Worm (Caenorhabditis elegans) whole organism, mixed stage, embryonic: ENCODE results near the gene glp-1.

Experiments
- bed-3 ChIP-seq: fragments of 200-800 bp; sonication (Bioruptor generic); optimal IDR thresholded peaks from 3 replicates; lab custom pipeline; 2018; ENCODE audit warnings: mild to moderate bottlenecking, missing genetic modification characterization, moderate library complexity, missing compliant biosample characterization
- blmp-1 ChIP-seq: fragments of 150-350 bp; optimal IDR thresholded peaks from 2 replicates; lab custom pipeline; 2014; ENCODE audit warnings: missing biosample characterization, missing genetic modification characterization
- ceh-39 ChIP-seq: fragments of 150-350 bp; optimal IDR thresholded peaks from 2 replicates; lab custom pipeline; 2014; ENCODE audit warnings: missing biosample characterization, missing genetic modification characterization
- ces-1 ChIP-seq: fragments of 150-350 bp; optimal IDR thresholded peaks from 2 replicates; lab custom pipeline; 2014; ENCODE audit warnings: missing biosample characterization, missing genetic modification reagents, missing genetic modification characterization
- cnd-1 ChIP-seq: fragments of 200-800 bp; sonication (Bioruptor generic); optimal IDR thresholded peaks from 2 replicates; lab custom pipeline; 2018; ENCODE audit warnings: mild to moderate bottlenecking, missing genetic modification characterization, missing compliant biosample characterization
- drap-1 ChIP-seq: fragments of 200-800 bp; sonication (Bioruptor generic); optimal IDR thresholded peaks from 3 replicates; lab custom pipeline; 2018; ENCODE audit warnings: mild to moderate bottlenecking, missing genetic modification characterization, missing compliant biosample characterization
- elt-1 ChIP-seq: sonication (generic microtip); optimal IDR thresholded peaks from 2 replicates; lab custom pipeline; 2017; ENCODE audit warnings: missing genetic modification characterization, mild to moderate bottlenecking, missing compliant biosample characterization, antibody characterized with exemption, moderate library complexity, borderline replicate concordance; ENCODE audit not compliant: insufficient read depth
- elt-3 ChIP-seq: fragments of 150-350 bp; optimal IDR thresholded peaks from 2 replicates; lab custom pipeline; 2014; ENCODE audit warnings: missing biosample characterization, missing genetic modification characterization
- flh-1 ChIP-seq: fragments of 200-800 bp; sonication (Bioruptor generic); optimal IDR thresholded peaks from 2 replicates; lab custom pipeline; 2018; ENCODE audit warnings: mild to moderate bottlenecking, missing genetic modification characterization, moderate library complexity, missing compliant biosample characterization
- hlh-1 ChIP-seq: fragments of 150-350 bp; optimal IDR thresholded peaks from 2 replicates; lab custom pipeline; 2014; ENCODE audit warnings: missing biosample characterization, missing genetic modification reagents, missing genetic modification characterization
- lin-13 ChIP-seq: fragments of 150-350 bp; optimal IDR thresholded peaks from 2 replicates; lab custom pipeline; 2014; ENCODE audit warnings: missing biosample characterization, missing genetic modification characterization
- lin-32 ChIP-seq: fragments of 200-800 bp; sonication (Bioruptor generic); optimal IDR thresholded peaks from 2 replicates; lab custom pipeline; 2018; ENCODE audit warnings: mild to moderate bottlenecking, missing genetic modification characterization, missing compliant biosample characterization
- lsy-2 ChIP-seq: fragments of 150-350 bp; optimal IDR thresholded peaks from 2 replicates; lab custom pipeline; 2014; ENCODE audit warnings: missing biosample characterization, missing genetic modification characterization
- mab-5 ChIP-seq: fragments of 150-350 bp; optimal IDR thresholded peaks from 2 replicates; lab custom pipeline; 2014; ENCODE audit warnings: missing biosample characterization, missing genetic modification characterization
- mep-1 ChIP-seq: fragments of 150-350 bp; optimal IDR thresholded peaks from 2 replicates; lab custom pipeline; 2017; ENCODE audit warnings: missing biosample characterization, missing genetic modification reagents, missing genetic modification characterization, inconsistent platforms
- mls-2 ChIP-seq: sonication (generic microtip); optimal IDR thresholded peaks from 2 replicates; lab custom pipeline; 2016; ENCODE audit warnings: mild to moderate bottlenecking, missing genetic modification characterization, moderate library complexity, missing compliant biosample characterization
- nhr-12 ChIP-seq: fragments of 150-350 bp; optimal IDR thresholded peaks from 2 replicates; lab custom pipeline; 2014; ENCODE audit warnings: missing biosample characterization, missing genetic modification characterization
- nhr-28 ChIP-seq: fragments of 150-350 bp; optimal IDR thresholded peaks from 2 replicates; lab custom pipeline; 2014; ENCODE audit warnings: missing biosample characterization, missing genetic modification characterization
- nhr-76 ChIP-seq: sonication (generic microtip); optimal IDR thresholded peaks from 2 replicates; lab custom pipeline; 2017; ENCODE audit warnings: missing biosample characterization, missing genetic modification characterization
- pha-4 ChIP-seq: fragments of 150-350 bp; optimal IDR thresholded peaks from 2 replicates; lab custom pipeline; 2018; ENCODE audit warnings: missing biosample characterization, missing genetic modification reagents, missing genetic modification characterization
- snpc-4 ChIP-seq: fragments of 150-350 bp; optimal IDR thresholded peaks from 2 replicates; lab custom pipeline; 2014; ENCODE audit warnings: missing biosample characterization, missing genetic modification characterization
- sptf-1 ChIP-seq: sonication (generic microtip); optimal IDR thresholded peaks from 2 replicates; lab custom pipeline; 2017; ENCODE audit warnings: mild to moderate bottlenecking, missing genetic modification characterization, moderate library complexity, missing compliant biosample characterization
- tbx-8 ChIP-seq: fragments of 200-800 bp; sonication (Bioruptor generic); optimal IDR thresholded peaks from 2 replicates; lab custom pipeline; 2018; ENCODE audit warnings: mild to moderate bottlenecking, missing genetic modification characterization, moderate library complexity, missing compliant biosample characterization
- unc-120 ChIP-seq: sonication (generic microtip); optimal IDR thresholded peaks from 2 replicates; lab custom pipeline; 2017; ENCODE audit warnings: missing genetic modification characterization, missing compliant biosample characterization; ENCODE audit not compliant: poor library complexity, severe bottlenecking
- unc-39 ChIP-seq: fragments of 150-350 bp; optimal IDR thresholded peaks from 2 replicates; lab custom pipeline; 2014; ENCODE audit warnings: missing biosample characterization, missing genetic modification characterization
- unc-62 ChIP-seq: fragments of 150-350 bp; optimal IDR thresholded peaks from 2 replicates; lab custom pipeline; 2014; ENCODE audit warnings: missing biosample characterization, missing genetic modification reagents, missing genetic modification characterization
- zip-8 ChIP-seq: fragments of 150-350 bp; optimal IDR thresholded peaks from 2 replicates; lab custom pipeline; 2014; ENCODE audit warnings: missing biosample characterization, missing genetic modification characterization
- ztf-11 ChIP-seq: fragments of 150-350 bp; optimal IDR thresholded peaks from 2 replicates; lab custom pipeline; 2014; ENCODE audit warnings: missing biosample characterization, missing genetic modification characterization

Gene glp-1

ce11 chrIII:9053740-9054252, 38.2 kb upstream of the glp-1 start, which contains the start of gene R107.5 (continued):
- TF ChIP-seq flh-1 (GFP tag; lab: Kevin White, UChicago) (no peak), drap-1 (GFP tag; lab: Kevin White, UChicago) (peak; percentile 56), ceh-39 (tag; lab: Kevin White, UChicago) (peak; percentile 92), nhr-76 (tag; lab: Kevin White, UChicago) (no peak), pha-4 (tag; lab: Kevin White, UChicago) (peak; percentile 97), ces-1 (GFP tag; lab: Kevin White, UChicago) (peak; percentile 74)

DNA sequence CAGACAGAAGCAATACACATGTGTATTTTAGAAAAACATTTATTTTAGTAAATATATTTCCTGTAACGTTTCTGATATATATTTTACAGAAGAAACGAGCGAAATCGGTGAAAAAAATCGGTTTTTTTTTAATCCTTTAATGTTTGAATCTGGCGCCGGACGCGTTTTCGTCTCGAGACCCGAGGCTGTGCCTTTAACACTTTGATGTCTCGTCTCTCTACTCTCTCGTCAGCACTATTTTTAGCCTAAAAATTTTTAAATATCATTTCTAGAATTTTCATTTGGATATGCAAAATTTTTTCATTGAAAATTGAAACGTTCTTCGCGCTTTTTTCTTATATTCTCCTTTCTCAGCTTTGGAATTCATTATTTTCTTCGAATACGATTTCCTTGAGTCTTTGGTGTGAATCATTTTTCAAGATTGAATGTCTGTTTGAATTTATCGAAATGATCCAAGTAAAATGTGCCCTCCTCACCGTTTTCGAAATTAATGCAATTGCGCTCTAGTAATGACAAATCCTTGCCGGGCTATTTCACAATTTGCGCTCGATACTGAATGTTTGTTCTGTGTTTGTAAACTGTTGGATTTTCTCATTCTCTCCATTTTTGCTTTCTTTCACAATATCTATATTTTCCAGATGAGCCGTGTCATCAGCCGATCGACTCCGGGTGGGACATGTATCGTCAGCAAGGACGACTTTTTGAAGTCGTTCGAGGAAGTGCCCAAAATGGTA, 37.5 kb upstream of the glp-1 start, which contains the start of gene cls-2:
Gene cls-2 (plus strand): TSS at position 635 of the 734 bp plus-strand sequence.
- TF ChIP-seq mep-1 (tag; lab: Kevin White, UChicago), result peak; percentile 7
- TF ChIP-seq ceh-39 (tag; lab: Kevin White, UChicago), result no peak
- no peak for TF ChIP-seq flh-1 (GFP tag; lab: Kevin White, UChicago)
- no peak for TF ChIP-seq mab-5 (tag; lab: Kevin White, UChicago)
- peak; percentile 10 for TF ChIP-seq unc-120 (tag; lab: Kevin White, UChicago)
- no peak for TF ChIP-seq hlh-1 (tag; lab: Kevin White, UChicago)
- no peak for TF ChIP-seq bed-3
- no peak for TF ChIP-seq mls-2

DNA sequence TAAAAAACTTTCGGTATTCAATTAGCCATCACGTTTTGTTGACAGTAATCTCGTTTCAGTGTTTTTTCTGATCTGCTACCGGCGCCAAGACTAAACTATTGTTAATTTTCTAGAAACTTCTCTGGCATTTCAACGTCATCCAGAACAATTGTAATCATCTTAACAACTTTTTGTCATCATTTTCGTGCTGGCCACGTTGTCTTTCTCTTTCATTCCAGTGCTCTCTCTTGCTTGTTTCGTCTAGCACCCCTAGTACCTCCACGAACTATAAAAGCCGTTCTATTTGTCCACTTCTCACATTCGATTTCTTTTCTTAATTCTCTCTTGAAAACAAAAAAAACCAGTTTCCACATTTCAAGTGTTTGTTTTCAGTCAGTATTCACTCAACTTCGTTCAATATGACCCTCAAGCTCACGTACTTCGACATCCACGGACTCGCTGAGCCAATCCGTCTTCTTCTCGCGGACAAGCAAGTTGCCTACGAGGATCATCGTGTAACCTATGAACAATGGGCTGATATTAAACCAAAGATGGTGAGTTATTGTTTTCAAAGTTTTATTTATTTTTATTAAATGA, 33.0 kb upstream of the glp-1 start, which contains the start of gene gst-1:
Gene gst-1 (plus strand): TSS at position 373 of the 576 bp plus-strand sequence.
- TF ChIP-seq mab-5 (tag; lab: Kevin White, UChicago) (no peak), ztf-11 (tag; lab: Kevin White, UChicago) (no peak), mls-2 (no peak), flh-1 (GFP tag; lab: Kevin White, UChicago) (no peak), drap-1 (GFP tag; lab: Kevin White, UChicago) (no peak), cnd-1 (tag; lab: Kevin White, UChicago) (no peak), elt-3 (tag; lab: Kevin White, UChicago) (no peak), unc-39 (tag; lab: Kevin White, UChicago) (no peak), lin-32 (GFP tag; lab: Kevin White, UChicago) (no peak), pha-4 (tag; lab: Kevin White, UChicago) (no peak), lsy-2 (tag; lab: Kevin White, UChicago) (no peak), unc-62 (GFP tag; lab: Kevin White, UChicago) (no peak)

DNA sequence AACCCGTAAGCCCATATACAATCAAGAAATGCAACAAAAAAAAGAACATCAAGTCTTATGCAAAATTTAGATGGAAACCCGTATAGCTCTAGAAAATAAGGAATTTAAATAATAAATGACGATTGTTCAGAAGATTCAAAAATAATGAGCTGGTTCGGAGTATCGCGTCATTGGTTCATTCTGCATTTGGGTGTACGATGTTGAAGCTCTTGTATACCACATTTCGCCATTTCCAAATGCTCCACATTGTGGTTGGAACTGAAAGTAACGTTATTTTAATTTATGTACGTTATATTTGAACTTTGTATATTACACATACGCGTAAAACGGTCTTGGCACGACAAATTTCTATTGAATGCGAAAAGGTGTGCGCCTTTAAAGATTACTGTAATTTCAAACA, 31.8 kb upstream of the glp-1 start:
- TF ChIP-seq elt-3 (tag; lab: Kevin White, UChicago) (no peak), sptf-1 (tag; lab: Kevin White, UChicago) (no peak), lin-13 (tag; lab: Kevin White, UChicago) (no peak), pha-4 (tag; lab: Kevin White, UChicago) (no peak), mep-1 (tag; lab: Kevin White, UChicago) (no peak), mls-2 (no peak), unc-120 (tag; lab: Kevin White, UChicago) (no peak)

- TF ChIP-seq nhr-28 (tag; lab: Kevin White, UChicago), result no peak
- TF ChIP-seq snpc-4 (tag; lab: Kevin White, UChicago), result no peak
- TF ChIP-seq elt-1 (tag; lab: Kevin White, UChicago), result no peak
- TF ChIP-seq zip-8 (tag; lab: Kevin White, UChicago), result no peak
- no peak for TF ChIP-seq hlh-1 (tag; lab: Kevin White, UChicago)
- no peak for TF ChIP-seq blmp-1
Observed at ce11 chrIII:9069712-9070111, 22.3 kb upstream of the glp-1 start.

DNA sequence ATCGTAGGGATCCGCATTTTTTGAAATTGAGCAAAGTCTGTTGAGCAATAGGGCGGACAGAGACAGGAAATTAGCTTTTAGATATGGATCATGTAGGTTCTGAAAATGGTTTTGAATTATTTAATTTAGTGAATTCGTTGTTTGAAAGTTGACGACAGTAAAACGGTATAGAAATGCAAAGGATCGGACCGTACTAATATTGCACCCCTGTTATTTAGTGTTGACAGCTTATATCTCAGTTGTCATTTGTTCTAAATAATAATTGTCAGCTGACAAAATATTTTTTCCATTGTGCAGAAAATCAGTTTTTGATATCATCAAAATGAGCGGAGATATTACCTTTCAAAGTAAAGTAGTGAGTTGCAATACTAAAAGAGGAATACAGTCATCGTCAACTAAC, 20.7 kb upstream of the glp-1 start, which contains the start of gene lin-12:
Gene lin-12 (minus strand): TSS at position 101 of the 400 bp plus-strand sequence.
- TF ChIP-seq lin-13 (tag; lab: Kevin White, UChicago), result no peak
- TF ChIP-seq pha-4 (tag; lab: Kevin White, UChicago), result no peak
- no peak for TF ChIP-seq nhr-12
- no peak for TF ChIP-seq unc-120 (tag; lab: Kevin White, UChicago)
- TF ChIP-seq ceh-39 (tag; lab: Kevin White, UChicago), result no peak
- TF ChIP-seq tbx-8, result no peak
- TF ChIP-seq hlh-1 (tag; lab: Kevin White, UChicago), result no peak
- TF ChIP-seq unc-39 (tag; lab: Kevin White, UChicago), result no peak
- no peak for TF ChIP-seq flh-1 (GFP tag; lab: Kevin White, UChicago)
- no peak for TF ChIP-seq nhr-28 (tag; lab: Kevin White, UChicago)
- TF ChIP-seq blmp-1, result no peak
- no peak for TF ChIP-seq bed-3
- TF ChIP-seq drap-1 (GFP tag; lab: Kevin White, UChicago), result no peak
- no peak for TF ChIP-seq nhr-76 (tag; lab: Kevin White, UChicago)
